Worm (Caenorhabditis elegans) whole organism, early embryonic: ENCODE data around the gene fbxa-56.

ENCODE experiments used
- B0310.2 ChIP-seq: sonication (generic microtip); optimal IDR thresholded peaks from 2 replicates; lab custom pipeline; 2016; ENCODE audit warnings: mild to moderate bottlenecking, missing genetic modification characterization, missing compliant biosample characterization
- aly-1 ChIP-seq: sonication (generic microtip); optimal IDR thresholded peaks from 2 replicates; lab custom pipeline; 2016; ENCODE audit warnings: missing genetic modification characterization, missing compliant biosample characterization
- ama-1 ChIP-seq: fragments of 150-350 bp; optimal IDR thresholded peaks from 2 replicates; lab custom pipeline; 2014
- ceh-13 ChIP-seq: fragments of 200-800 bp; sonication (Bioruptor generic); optimal IDR thresholded peaks from 2 replicates; lab custom pipeline; 2018; ENCODE audit warnings: mild to moderate bottlenecking, missing genetic modification characterization, missing compliant biosample characterization
- ceh-36 ChIP-seq: sonication (generic microtip); optimal IDR thresholded peaks from 2 replicates; lab custom pipeline; 2016; ENCODE audit warnings: missing genetic modification characterization, inconsistent platforms, missing compliant biosample characterization
- flt-1 ChIP-seq: fragments of 200-800 bp; sonication (Bioruptor generic); IDR thresholded peaks from 2 replicates; pipeline ENCODE4 v1.3.6; 2022; ENCODE audit warnings: missing genetic modification characterization, missing compliant biosample characterization
- hmbx-1 ChIP-seq: sonication (generic microtip); optimal IDR thresholded peaks from 2 replicates; lab custom pipeline; 2016; ENCODE audit warnings: mild to moderate bottlenecking, missing genetic modification characterization, missing compliant biosample characterization
- hnd-1 ChIP-seq: sonication (generic microtip); optimal IDR thresholded peaks from 2 replicates; lab custom pipeline; 2016; ENCODE audit warnings: missing genetic modification characterization, missing compliant biosample characterization
- sea-1 ChIP-seq: fragments of 200-800 bp; sonication (Bioruptor generic); conservative IDR thresholded peaks from 2 replicates; pipeline ENCODE4 v1.3.6; 2022; ENCODE audit warnings: missing genetic modification characterization, missing compliant biosample characterization
- tbx-37 ChIP-seq: fragments of 200-800 bp; sonication (Bioruptor generic); conservative IDR thresholded peaks from 2 replicates; pipeline ENCODE4 v1.3.6; 2022; ENCODE audit warnings: missing genetic modification reagents, missing genetic modification characterization, missing compliant biosample characterization
- tra-4 ChIP-seq: sonication (generic microtip); optimal IDR thresholded peaks from 2 replicates; lab custom pipeline; 2017; ENCODE audit warnings: missing genetic modification characterization, missing compliant biosample characterization

DNA sequence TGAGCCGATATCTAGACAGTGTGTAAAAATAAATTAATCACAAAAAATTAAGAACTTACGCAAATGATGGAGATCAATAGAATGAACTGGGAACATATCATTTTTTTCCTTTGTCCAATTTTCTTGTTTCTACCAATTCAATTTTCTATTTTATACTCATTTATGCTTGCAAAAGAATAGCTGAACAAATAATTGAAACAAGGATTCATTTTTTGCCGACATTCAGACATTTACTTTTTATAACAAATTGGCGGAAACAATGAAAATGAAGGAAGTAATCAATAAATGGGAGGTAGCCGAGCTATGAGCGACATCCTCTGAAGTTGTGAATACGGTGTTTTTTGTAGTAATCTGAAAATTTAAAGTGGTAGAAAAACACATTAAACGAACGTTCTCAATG is 21.0 kb downstream of the fbxa-56 start, which contains the start of gene idpp-13:
- TF ChIP-seq ceh-36 (tag; lab: Kevin White, UChicago) (no peak), ama-1 (no peak), aly-1 (tag; lab: Kevin White, UChicago) (no peak), tra-4 (tag; lab: Kevin White, UChicago) (no peak), flt-1 (GFP tag; lab: Robert Waterston, UW) (no peak), tbx-37 (GFP tag; lab: Robert Waterston, UW) (no peak), hmbx-1 (no peak), hnd-1 (tag; lab: Kevin White, UChicago) (no peak), ceh-13 (GFP tag; lab: Kevin White, UChicago) (no peak), B0310.2 (tag; lab: Kevin White, UChicago) (no peak), sea-1 (GFP tag; lab: Robert Waterston, UW) (no peak)
